Worm (Caenorhabditis elegans): ENCODE measurements around the gene tbc-17.

Gene tbc-17

ce11 chrII:12694112-12694511 is at the start of gene tbc-17:
Gene tbc-17, plus strand, starts transcription at chrII:12694412.
- TF ChIP-seq W03F9.2 (tag; optimal IDR thresholded peaks at IDR 0.05) (no peak), dao-5 (tag; optimal IDR thresholded peaks at IDR 0.05) (no peak), him-1 (tag; optimal IDR thresholded peaks at IDR 0.05) (no peak)

ce11 chrII:12654447-12654846 is 39.8 kb upstream of the tbc-17 start, which contains the start of gene rgs-4:
Gene rgs-4, plus strand, starts transcription at chrII:12654747.
- TF ChIP-seq him-1 (tag; optimal IDR thresholded peaks at IDR 0.05) (no peak), dao-5 (tag; optimal IDR thresholded peaks at IDR 0.05) (no peak), W03F9.2 (tag; optimal IDR thresholded peaks at IDR 0.05) (no peak)

ce11 chrII:12655816-12656215 is 38.4 kb upstream of the tbc-17 start:
- TF ChIP-seq W03F9.2 (tag; optimal IDR thresholded peaks at IDR 0.05): no peak
- no peak for TF ChIP-seq him-1 (tag; optimal IDR thresholded peaks at IDR 0.05)
- no peak for TF ChIP-seq dao-5 (tag; optimal IDR thresholded peaks at IDR 0.05)

ce11 chrII:12657620-12658019 is 36.6 kb upstream of the tbc-17 start:
- TF ChIP-seq him-1 (tag; optimal IDR thresholded peaks at IDR 0.05): no peak
- no peak for TF ChIP-seq W03F9.2 (tag; optimal IDR thresholded peaks at IDR 0.05)
- no peak for TF ChIP-seq dao-5 (tag; optimal IDR thresholded peaks at IDR 0.05)

- no peak for TF ChIP-seq W03F9.2 (tag; optimal IDR thresholded peaks at IDR 0.05)
- TF ChIP-seq dao-5 (tag; optimal IDR thresholded peaks at IDR 0.05): no peak
- TF ChIP-seq him-1 (tag; optimal IDR thresholded peaks at IDR 0.05): no peak
Observed at ce11 chrII:12658409-12658808, 35.8 kb upstream of the tbc-17 start.

- peak; percentile 18 for TF ChIP-seq W03F9.2 (tag; optimal IDR thresholded peaks at IDR 0.05)
- TF ChIP-seq dao-5 (tag; optimal IDR thresholded peaks at IDR 0.05): no peak
Observed at ce11 chrII:12659676-12660371, 34.4 kb upstream of the tbc-17 start.

- no peak for TF ChIP-seq dao-5 (tag; optimal IDR thresholded peaks at IDR 0.05)
Observed at ce11 chrII:12661930-12662329, 32.3 kb upstream of the tbc-17 start.

- TF ChIP-seq W03F9.2 (tag; optimal IDR thresholded peaks at IDR 0.05) (no peak), him-1 (tag; optimal IDR thresholded peaks at IDR 0.05) (no peak), dao-5 (tag; optimal IDR thresholded peaks at IDR 0.05) (no peak)
Observed at ce11 chrII:12665019-12665418, 29.2 kb upstream of the tbc-17 start.

ce11 chrII:12666042-12666441 is 28.2 kb upstream of the tbc-17 start:
- TF ChIP-seq dao-5 (tag; optimal IDR thresholded peaks at IDR 0.05) (no peak), him-1 (tag; optimal IDR thresholded peaks at IDR 0.05) (no peak), W03F9.2 (tag; optimal IDR thresholded peaks at IDR 0.05) (no peak)

ce11 chrII:12668148-12668547 is 26.1 kb upstream of the tbc-17 start:
- TF ChIP-seq him-1 (tag; optimal IDR thresholded peaks at IDR 0.05) (no peak), dao-5 (tag; optimal IDR thresholded peaks at IDR 0.05) (no peak)

ce11 chrII:12668874-12669273 is 25.3 kb upstream of the tbc-17 start:
- TF ChIP-seq W03F9.2 (tag; optimal IDR thresholded peaks at IDR 0.05) (no peak), him-1 (tag; optimal IDR thresholded peaks at IDR 0.05) (no peak)

- TF ChIP-seq him-1 (tag; optimal IDR thresholded peaks at IDR 0.05) (no peak), W03F9.2 (tag; optimal IDR thresholded peaks at IDR 0.05) (no peak), dao-5 (tag; optimal IDR thresholded peaks at IDR 0.05) (no peak)
Observed at ce11 chrII:12669342-12669741, 24.9 kb upstream of the tbc-17 start.

- TF ChIP-seq W03F9.2 (tag; optimal IDR thresholded peaks at IDR 0.05) (no peak), dao-5 (tag; optimal IDR thresholded peaks at IDR 0.05) (no peak), him-1 (tag; optimal IDR thresholded peaks at IDR 0.05) (no peak)
Observed at ce11 chrII:12669882-12670281, 24.3 kb upstream of the tbc-17 start.

ce11 chrII:12670877-12671864 is 23.0 kb upstream of the tbc-17 start:
- TF ChIP-seq W03F9.2 (tag; optimal IDR thresholded peaks at IDR 0.05): no peak
- TF ChIP-seq him-1 (tag; optimal IDR thresholded peaks at IDR 0.05): no peak
- no peak for TF ChIP-seq dao-5 (tag; optimal IDR thresholded peaks at IDR 0.05)
